Fruit fly (Drosophila melanogaster): Measurements from ENCODE around the gene yem.

yem gene

DNA sequence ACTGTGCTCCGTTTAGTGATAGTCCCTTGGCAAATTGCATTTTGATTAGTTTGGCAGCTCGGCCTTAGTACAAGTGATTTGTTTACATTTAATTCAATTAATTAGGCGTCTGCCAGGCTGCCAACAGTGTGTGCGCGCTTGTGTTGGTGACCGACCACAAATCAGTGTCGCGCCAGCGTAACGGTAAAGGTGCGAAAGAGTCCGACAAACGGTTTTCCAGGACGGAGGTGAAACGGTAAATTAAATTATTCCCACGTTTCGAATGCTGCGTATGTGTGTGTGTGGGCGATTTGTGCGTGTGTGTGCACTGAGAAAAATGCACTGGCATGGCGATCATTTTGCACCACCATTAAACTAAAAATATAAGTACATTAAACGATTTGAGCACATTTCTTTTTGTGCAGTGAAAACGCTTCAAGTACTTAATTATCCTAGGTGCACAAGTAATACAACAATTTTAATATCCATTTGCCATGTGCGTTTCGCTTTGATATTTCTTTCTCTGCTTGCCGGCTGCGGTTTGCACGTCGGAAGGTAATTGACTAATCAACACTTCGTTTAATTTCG is 16.4 kb upstream of the yem start (continued):
- TF ChIP-seq CG3281 (GFP tag; optimal IDR thresholded peaks at IDR 0.05) (peak; percentile 35), pnt (GFP tag; optimal IDR thresholded peaks at IDR 0.05) (no peak), CG1832 (GFP tag; optimal IDR thresholded peaks at IDR 0.05) (no peak), zf30C (GFP tag; optimal IDR thresholded peaks at IDR 0.05) (peak; percentile 45), CG9609 (GFP tag; optimal IDR thresholded peaks at IDR 0.05) (peak; percentile 5), sens (GFP tag) (peak; percentile 76), Hand (GFP tag; optimal IDR thresholded peaks at IDR 0.05) (no peak), Fer2 (tag; optimal IDR thresholded peaks at IDR 0.05) (no peak), dm (GFP tag; optimal IDR thresholded peaks at IDR 0.05) (no peak), Lpt (GFP tag; optimal IDR thresholded peaks at IDR 0.05) (no peak), lbe (GFP tag; optimal IDR thresholded peaks at IDR 0.05) (no peak), MTF-1 (GFP tag; optimal IDR thresholded peaks at IDR 0.05; ENCODE audit: borderline replicate concordance) (no peak), Sox100B (GFP tag; optimal IDR thresholded peaks at IDR 0.05) (no peak), CG2202 (tag; optimal IDR thresholded peaks at IDR 0.05) (no peak), Optix (GFP tag; IDR thresholded peaks at IDR 0.05) (no peak), CG9932 (GFP tag; IDR thresholded peaks at IDR 0.05) (peak; percentile 49), fu2 (GFP tag; optimal IDR thresholded peaks at IDR 0.05) (no peak), CG10543 (GFP tag; optimal IDR thresholded peaks at IDR 0.05) (peak; percentile 21), Fer1 (GFP tag; optimal IDR thresholded peaks at IDR 0.05) (no peak), Hmr (GFP tag; optimal IDR thresholded peaks at IDR 0.05) (no peak), CG2120 (GFP tag; optimal IDR thresholded peaks at IDR 0.05) (peak; percentile 40), inv (GFP tag; IDR thresholded peaks at IDR 0.05; ENCODE audit: partially characterized antibody) (no peak), dati (GFP tag; IDR thresholded peaks at IDR 0.05) (no peak), CG16813 (GFP tag; IDR thresholded peaks at IDR 0.05; ENCODE audit: partially characterized antibody) (0 out of 3 replicates have a peak, but pooled peaks have one; percentile 5), slbo (GFP tag; IDR thresholded peaks at IDR 0.05) (peak; percentile 61; the same call in 1 of the 2 replicates), schlank (tag; optimal IDR thresholded peaks at IDR 0.05) (no peak), CG12219 (GFP tag; optimal IDR thresholded peaks at IDR 0.05) (no peak), scrt (GFP tag; optimal IDR thresholded peaks at IDR 0.05) (no peak), sim (GFP tag; IDR thresholded peaks at IDR 0.05) (no peak), prd (optimal IDR thresholded peaks at IDR 0.05) (no peak), prd (GFP tag; IDR thresholded peaks at IDR 0.05) (peak; percentile 35; the same call in 1 of the 3 replicates), Med (GFP tag) (peak; percentile 84), fd102C (GFP tag; optimal IDR thresholded peaks at IDR 0.05) (no peak), CG13424 (tag; optimal IDR thresholded peaks at IDR 0.05) (peak; percentile 23), unpg (GFP tag; optimal IDR thresholded peaks at IDR 0.05) (no peak), tin (GFP tag; optimal IDR thresholded peaks at IDR 0.05) (no peak), YL-1 (GFP tag; optimal IDR thresholded peaks at IDR 0.05) (no peak), bsh (GFP tag; optimal IDR thresholded peaks at IDR 0.05) (peak in 1 of 2 experiments; percentile 9)

dm6 chr3R:29138407-29138806 is 15.7 kb upstream of the yem start, which contains the start of the genes Alg13 and superdeath:
TSS of gene Alg13 (minus strand) at chr3R:29138573.
TSS of gene superdeath (plus strand) at chr3R:29138662.
- TF ChIP-seq maf-S (GFP tag; optimal IDR thresholded peaks at IDR 0.05) (no peak), sens (GFP tag) (peak; percentile 39), MBD-R2 (GFP tag; IDR thresholded peaks at IDR 0.05) (peak; percentile 82), bsh (GFP tag; optimal IDR thresholded peaks at IDR 0.05) (peak in 1 of 2 experiments; percentile 14), slou (GFP tag; optimal IDR thresholded peaks at IDR 0.05) (no peak), CG8388 (GFP tag; optimal IDR thresholded peaks at IDR 0.05) (no peak), stwl (tag; optimal IDR thresholded peaks at IDR 0.05) (peak; percentile 28), CG13296 (GFP tag; optimal IDR thresholded peaks at IDR 0.05) (peak; percentile 23), wek (GFP tag; optimal IDR thresholded peaks at IDR 0.05) (peak; percentile 43), CoRest (tag; optimal IDR thresholded peaks at IDR 0.05) (peak; percentile 12), CG15601 (tag; optimal IDR thresholded peaks at IDR 0.05) (peak; percentile 17), CG12659 (GFP tag; optimal IDR thresholded peaks at IDR 0.05) (peak; percentile 19), pb (GFP tag; optimal IDR thresholded peaks at IDR 0.05) (no peak), exex (tag; optimal IDR thresholded peaks at IDR 0.05) (no peak), pzg (GFP tag; optimal IDR thresholded peaks at IDR 0.05) (peak; percentile 62), CG32772 (GFP tag; IDR thresholded peaks at IDR 0.05) (no peak)

Measured in whole organism, embryonic.